Fruit fly (Drosophila melanogaster) whole organism, embryonic: ENCODE results near the gene Cp190.

Experiments used
- Adf1 ChIP-seq: fragments of 200-800 bp; sonication (Bioruptor generic); IDR thresholded peaks from 2 replicates; pipeline ENCODE4 v1.3.6; 2022; ENCODE audit warnings: missing biosample characterization, missing genetic modification characterization
- Asciz ChIP-seq: fragments of 200-800 bp; sonication (Bioruptor generic); optimal IDR thresholded peaks from 2 replicates; lab custom pipeline; 2017; ENCODE audit warnings: missing biosample characterization, mild to moderate bottlenecking, missing genetic modification characterization, missing genetic modification reagents
- Atf6 ChIP-seq: fragments of 200-800 bp; sonication (Bioruptor generic); IDR thresholded peaks from 2 replicates; pipeline ENCODE4 v1.3.6; 2022; ENCODE audit warnings: missing biosample characterization, missing genetic modification characterization
- CG10209 ChIP-seq: fragments of 200-800 bp; sonication (Bioruptor generic); optimal IDR thresholded peaks from 3 replicates; lab custom pipeline; 2017; ENCODE audit warnings: missing biosample characterization, mild to moderate bottlenecking, missing genetic modification characterization, missing genetic modification reagents
- CG16813 ChIP-seq: fragments of 200-800 bp; sonication (Bioruptor generic); IDR thresholded peaks from 3 replicates; pipeline ENCODE4 v1.3.6; 2022; ENCODE audit warnings: missing biosample characterization, missing genetic modification characterization; ENCODE audit not compliant: partially characterized antibody
- CG16815 ChIP-seq: fragments of 200-800 bp; sonication (Bioruptor generic); optimal IDR thresholded peaks from 3 replicates; lab custom pipeline; 2017; ENCODE audit warnings: missing biosample characterization, mild to moderate bottlenecking, missing genetic modification characterization
- CG17328 ChIP-seq: fragments of 200-800 bp; sonication (Bioruptor generic); IDR thresholded peaks from 2 replicates; pipeline ENCODE4 v1.3.6; 2022; ENCODE audit warnings: missing biosample characterization, missing genetic modification characterization
- CG17359 ChIP-seq: fragments of 200-800 bp; sonication (Bioruptor generic); optimal IDR thresholded peaks from 3 replicates; lab custom pipeline; 2018; ENCODE audit warnings: missing biosample characterization, mild to moderate bottlenecking, missing genetic modification characterization, moderate library complexity
- CG18011 ChIP-seq: fragments of 200-800 bp; sonication (Bioruptor generic); optimal IDR thresholded peaks from 2 replicates; lab custom pipeline; 2017; ENCODE audit warnings: missing biosample characterization, missing genetic modification characterization, mild to moderate bottlenecking, moderate library complexity, missing genotype
- CG2889 ChIP-seq: fragments of 200-800 bp; sonication (Bioruptor generic); IDR thresholded peaks from 3 replicates; pipeline ENCODE4 v1.3.6; 2022; ENCODE audit warnings: missing biosample characterization, missing genetic modification characterization
- CG31441 ChIP-seq: fragments of 200-800 bp; sonication (Bioruptor generic); IDR thresholded peaks from 2 replicates; pipeline ENCODE4 v1.3.6; 2022; ENCODE audit warnings: missing biosample characterization, missing genetic modification characterization
- CG3726 ChIP-seq: fragments of 200-800 bp; sonication (Bioruptor generic); IDR thresholded peaks from 3 replicates; pipeline ENCODE4, ENCODE4 v1.3.6; 2022; ENCODE audit warnings: missing biosample characterization, missing genetic modification characterization
- CG3838 ChIP-seq: fragments of 200-800 bp; sonication (Bioruptor generic); optimal IDR thresholded peaks from 3 replicates; lab custom pipeline; 2016; ENCODE audit warnings: missing biosample characterization, missing genetic modification characterization
- CG3847 ChIP-seq: fragments of 200-800 bp; sonication (Bioruptor generic); IDR thresholded peaks from 2 replicates; pipeline ENCODE4 v1.3.6; 2022; ENCODE audit warnings: missing biosample characterization, missing genetic modification characterization
- CG4820 ChIP-seq: fragments of 200-800 bp; sonication (Bioruptor generic); optimal IDR thresholded peaks from 3 replicates; lab custom pipeline; 2016; ENCODE audit warnings: missing biosample characterization, missing genetic modification characterization
- CG5245 ChIP-seq: fragments of 200-800 bp; sonication (Bioruptor generic); optimal IDR thresholded peaks from 3 replicates; lab custom pipeline; 2016; ENCODE audit warnings: missing biosample characterization, missing genetic modification characterization
- CG6254 ChIP-seq: fragments of 200-800 bp; sonication (Bioruptor generic); optimal IDR thresholded peaks from 3 replicates; lab custom pipeline; 2017; ENCODE audit warnings: mild to moderate bottlenecking, missing biosample characterization, missing genetic modification reagents, missing genetic modification characterization
- CG6272 ChIP-seq: fragments of 200-800 bp; sonication (Bioruptor generic); IDR thresholded peaks from 2 replicates; pipeline ENCODE4 v1.3.6; 2022; ENCODE audit warnings: missing biosample characterization, missing genetic modification characterization
- CG7271 ChIP-seq: fragments of 200-800 bp; sonication (Bioruptor generic); optimal IDR thresholded peaks from 2 replicates; lab custom pipeline; 2018; ENCODE audit warnings: missing biosample characterization, mild to moderate bottlenecking, missing genetic modification characterization, moderate library complexity
- CG8089 ChIP-seq: fragments of 200-800 bp; sonication (Bioruptor generic); optimal IDR thresholded peaks from 3 replicates; lab custom pipeline; 2016; ENCODE audit warnings: missing biosample characterization, missing genetic modification characterization
- CG8290 ChIP-seq, 3 experiments: fragments of 200-800 bp; sonication (Bioruptor generic); optimal IDR thresholded peaks; 2 replicates each; lab custom pipeline; 2016 to 2019; ENCODE audit warnings: missing biosample characterization in 3 of 3, missing genetic modification characterization in 3 of 3, mild to moderate bottlenecking in 2 of 3, moderate library complexity in 1 of 3
- CG8944 ChIP-seq: fragments of 200-800 bp; sonication (Bioruptor generic); optimal IDR thresholded peaks from 3 replicates; lab custom pipeline; 2016; ENCODE audit warnings: missing biosample characterization, missing genetic modification characterization
- CG9876 ChIP-seq: fragments of 200-800 bp; sonication (Bioruptor generic); optimal IDR thresholded peaks from 2 replicates; lab custom pipeline; 2016; ENCODE audit warnings: missing biosample characterization, missing genetic modification characterization
- CrebB ChIP-seq: fragments of 200-800 bp; sonication (Bioruptor generic); optimal IDR thresholded peaks from 3 replicates; lab custom pipeline; 2018; ENCODE audit warnings: missing biosample characterization, mild to moderate bottlenecking, missing genetic modification characterization
- Dad ChIP-seq: fragments of 200-800 bp; sonication (Bioruptor generic); optimal IDR thresholded peaks from 3 replicates; lab custom pipeline; 2016; ENCODE audit warnings: missing biosample characterization, missing genetic modification characterization
- Dip2 ChIP-seq: fragments of 200-800 bp; sonication (Bioruptor generic); IDR thresholded peaks from 2 replicates; pipeline ENCODE4 v1.3.6; 2022; ENCODE audit warnings: missing biosample characterization, missing genetic modification characterization
- Dll ChIP-seq: fragments of 200-800 bp; sonication (Bioruptor generic); IDR thresholded peaks from 4 replicates; pipeline ENCODE4 v1.3.6; 2022; ENCODE audit warnings: missing biosample characterization, missing genetic modification characterization; ENCODE audit not compliant: partially characterized antibody
- HHEX ChIP-seq: fragments of 200-800 bp; sonication (Bioruptor generic); optimal IDR thresholded peaks from 3 replicates; lab custom pipeline; 2017; ENCODE audit warnings: missing biosample characterization, mild to moderate bottlenecking, missing genetic modification characterization, missing genetic modification reagents
- Max ChIP-seq: fragments of 200-800 bp; sonication (Bioruptor generic); optimal IDR thresholded peaks from 2 replicates; lab custom pipeline; 2016; ENCODE audit warnings: missing biosample characterization, mild to moderate bottlenecking, missing genetic modification characterization
- Side ChIP-seq: fragments of 200-800 bp; sonication (Bioruptor generic); optimal IDR thresholded peaks from 2 replicates; lab custom pipeline; 2016; ENCODE audit warnings: missing biosample characterization, missing genetic modification characterization
- YL-1 ChIP-seq: fragments of 200-800 bp; sonication (Bioruptor generic); optimal IDR thresholded peaks from 3 replicates; lab custom pipeline; 2017; ENCODE audit warnings: missing biosample characterization, mild to moderate bottlenecking, missing genetic modification characterization
- chif ChIP-seq, 2 experiments: fragments of 200-800 bp; sonication (Bioruptor generic); optimal IDR thresholded peaks; 3 replicates each; lab custom pipeline; 2016; ENCODE audit warnings: missing biosample characterization in 2 of 2, missing genetic modification characterization in 2 of 2
- dysf ChIP-seq: fragments of 200-800 bp; sonication (Bioruptor generic); IDR thresholded peaks from 3 replicates; pipeline ENCODE4 v1.3.6; 2022; ENCODE audit warnings: missing biosample characterization, missing genetic modification characterization
- eyg ChIP-seq: fragments of 200-800 bp; sonication (Bioruptor generic); optimal IDR thresholded peaks from 3 replicates; lab custom pipeline; 2016; ENCODE audit warnings: missing biosample characterization, missing genetic modification characterization
- gt ChIP-seq: fragments of 200-800 bp; sonication (Bioruptor generic); IDR thresholded peaks from 2 replicates; pipeline ENCODE4 v1.3.6; 2022; ENCODE audit warnings: missing biosample characterization, missing genetic modification characterization
- ind ChIP-seq: fragments of 200-800 bp; sonication (Bioruptor generic); optimal IDR thresholded peaks from 3 replicates; lab custom pipeline; 2016; ENCODE audit warnings: missing biosample characterization, missing genetic modification characterization
- jumu ChIP-seq: fragments of 200-800 bp; sonication (Bioruptor generic); optimal IDR thresholded peaks from 3 replicates; lab custom pipeline; 2016; ENCODE audit warnings: missing biosample characterization, missing genetic modification characterization
- kay ChIP-seq: fragments of 200-800 bp; sonication (Bioruptor generic); optimal IDR thresholded peaks from 2 replicates; lab custom pipeline; 2016; ENCODE audit warnings: missing biosample characterization, missing genetic modification characterization
- lola ChIP-seq, 3 experiments: fragments of >200 bp in 2 of 3; fragments of 200-800 bp in 1 of 3; sonication (Bioruptor generic) in 1 of 3; optimal IDR thresholded peaks; 2 replicates each; lab custom pipeline; 2017 to 2019; ENCODE audit warnings: missing biosample characterization in 3 of 3, missing genetic modification characterization in 3 of 3, mild to moderate bottlenecking in 1 of 3, moderate library complexity in 1 of 3
- lov ChIP-seq, 2 experiments: fragments of 200-800 bp in 1 of 2; fragments of >200 bp in 1 of 2; sonication (Bioruptor generic) in 1 of 2; IDR thresholded peaks in 1 of 2; optimal IDR thresholded peaks in 1 of 2; 2 replicates in 1 of 2; 3 replicates in 1 of 2; pipeline versions ENCODE4 v1.3.6 to Lab custom; 2017 to 2022; ENCODE audit warnings: missing biosample characterization in 1 of 2, missing genetic modification characterization in 1 of 2
- nmo ChIP-seq: fragments of 200-800 bp; sonication (Bioruptor generic); optimal IDR thresholded peaks from 2 replicates; lab custom pipeline; 2018; ENCODE audit warnings: missing biosample characterization, mild to moderate bottlenecking, missing genetic modification characterization, moderate library complexity
- pho ChIP-seq: fragments of 200-800 bp; sonication (Bioruptor generic); optimal IDR thresholded peaks from 2 replicates; lab custom pipeline; 2016; ENCODE audit warnings: missing biosample characterization, missing genetic modification characterization
- sd ChIP-seq: fragments of 200-800 bp; sonication (Bioruptor generic); optimal IDR thresholded peaks from 3 replicates; lab custom pipeline; 2018; ENCODE audit warnings: missing biosample characterization, mild to moderate bottlenecking, missing genetic modification characterization, moderate library complexity
- sisA ChIP-seq: fragments of 200-800 bp; sonication (Bioruptor generic); IDR thresholded peaks from 2 replicates; pipeline ENCODE4 v1.3.6; 2022; ENCODE audit warnings: missing biosample characterization, missing genetic modification characterization
- sug ChIP-seq: fragments of 200-800 bp; optimal IDR thresholded peaks from 2 replicates; lab custom pipeline; 2019; ENCODE audit warnings: missing biosample characterization, mild to moderate bottlenecking, missing genetic modification characterization, moderate library complexity
- tap ChIP-seq: fragments of 200-800 bp; optimal IDR thresholded peaks from 3 replicates; lab custom pipeline; 2019; ENCODE audit warnings: missing biosample characterization, mild to moderate bottlenecking, missing genetic modification characterization, moderate library complexity
- tgo ChIP-seq: fragments of 200-800 bp; sonication (Bioruptor generic); IDR thresholded peaks from 3 replicates; pipeline ENCODE4 v1.3.6; 2022; ENCODE audit warnings: missing biosample characterization, missing genetic modification characterization
- wdn ChIP-seq: fragments of 200-800 bp; sonication (Bioruptor generic); IDR thresholded peaks from 2 replicates; pipeline ENCODE4 v1.3.6; 2022; ENCODE audit warnings: missing biosample characterization, missing genetic modification characterization

Cp190 gene

DNA sequence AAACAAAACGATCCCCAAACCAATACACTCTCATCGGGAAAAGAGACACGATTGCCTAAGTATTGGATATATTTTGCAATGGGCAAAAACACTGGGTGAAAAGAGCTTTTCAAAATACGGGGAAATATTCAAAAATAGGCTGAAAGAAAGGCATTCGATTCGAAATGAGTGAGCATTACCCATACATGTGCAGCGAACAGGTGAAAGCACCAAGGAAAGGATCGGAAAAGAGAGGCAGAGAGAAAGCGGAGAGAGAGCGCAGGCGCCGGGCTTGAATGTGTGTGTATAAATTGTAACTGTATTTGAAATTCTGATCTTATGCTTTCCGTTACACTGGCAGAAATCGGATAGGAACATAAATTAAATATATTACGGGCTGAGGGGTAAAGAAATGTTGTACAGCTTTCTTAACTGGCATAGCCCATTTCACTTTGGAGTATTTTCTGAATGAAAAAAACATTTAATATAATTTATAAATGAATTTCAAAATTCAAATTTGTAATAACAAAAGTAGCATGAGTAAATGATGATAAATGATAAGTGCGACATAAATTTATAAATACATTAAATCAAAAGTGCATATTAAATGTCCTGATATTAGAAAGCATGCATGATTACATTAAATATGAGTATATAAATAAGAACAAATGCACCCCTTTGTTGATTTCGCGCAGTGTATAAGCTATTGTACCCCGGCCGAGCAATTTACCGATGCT lies 5.7 kb upstream of the Cp190 start (continued):
- peak; percentile 5 for TF ChIP-seq CG3838 (GFP tag; lab: Kevin White, UChicago)
- TF ChIP-seq CG4820 (GFP tag; lab: Kevin White, UChicago) = peak; percentile 75
- no peak for TF ChIP-seq CG3726 (GFP tag; lab: Robert Waterston, UW)
- TF ChIP-seq CrebB (tag; lab: Kevin White, UChicago) = no peak
- peak; percentile 37; the same call in 1 of the 2 replicates for TF ChIP-seq sisA (GFP tag; lab: Robert Waterston, UW)
- TF ChIP-seq lov (optimal IDR thresholded peaks at IDR 0.05; lab: Kevin White, UChicago) = no peak
- TF ChIP-seq lov (GFP tag; IDR thresholded peaks at IDR 0.05; lab: Robert Waterston, UW) = no peak
- peak; percentile 27 for TF ChIP-seq jumu
- peak; percentile 43 for TF ChIP-seq tap (tag; lab: Kevin White, UChicago)
- no peak for TF ChIP-seq wdn (GFP tag; lab: Robert Waterston, UW)
- TF ChIP-seq lola (GFP tag; optimal IDR thresholded peaks at IDR 0.05; lab: Kevin White, UChicago) = peak in 1 of 3 experiments; percentile 91
- no peak for TF ChIP-seq Dad
- TF ChIP-seq Side (GFP tag; lab: Kevin White, UChicago) = no peak
- peak; percentile 33; the same call in 1 of the 3 replicates for TF ChIP-seq tgo (GFP tag; lab: Robert Waterston, UW)
- TF ChIP-seq YL-1 (GFP tag; lab: Kevin White, UChicago) = peak; percentile 19
- peak; percentile 40; the same call in 1 of the 2 replicates for TF ChIP-seq CG3847
- no peak for TF ChIP-seq CG18011
- no peak for TF ChIP-seq CG2889
- TF ChIP-seq chif (GFP tag; optimal IDR thresholded peaks at IDR 0.05; lab: Kevin White, UChicago) = peak in 1 of 2 experiments; percentile 47
- TF ChIP-seq Max = peak; percentile 60
- TF ChIP-seq pho (GFP tag; lab: Kevin White, UChicago) = no peak
- TF ChIP-seq CG8290 (GFP tag; optimal IDR thresholded peaks at IDR 0.05; lab: Kevin White, UChicago) = peak; percentile 65
- TF ChIP-seq CG8290 (tag; optimal IDR thresholded peaks at IDR 0.05; lab: Kevin White, UChicago) = peak in 1 of 2 experiments; percentile 16
- TF ChIP-seq CG7271 = peak; percentile 16
- TF ChIP-seq Adf1 (GFP tag; lab: Robert Waterston, UW) = no peak
- TF ChIP-seq CG10209 = peak; percentile 80
- no peak; the same call in none of the 3 replicates for TF ChIP-seq dysf (GFP tag; lab: Robert Waterston, UW)
- peak; percentile 90 for TF ChIP-seq nmo (GFP tag; lab: Kevin White, UChicago)
- no peak for TF ChIP-seq CG8089 (GFP tag; lab: Kevin White, UChicago)
- peak; percentile 59 for TF ChIP-seq Asciz (GFP tag; lab: Kevin White, UChicago)
- TF ChIP-seq CG16813 = no peak
- no peak for TF ChIP-seq gt
- no peak for TF ChIP-seq eyg (GFP tag; lab: Kevin White, UChicago)
- TF ChIP-seq CG8944 = no peak
- no peak for TF ChIP-seq Dip2 (GFP tag; lab: Robert Waterston, UW)
- TF ChIP-seq CG17359 (tag; lab: Kevin White, UChicago) = peak; percentile 48
- no peak for TF ChIP-seq sd (tag; lab: Kevin White, UChicago)
- peak; percentile 62 for TF ChIP-seq CG6254 (GFP tag; lab: Kevin White, UChicago)
- TF ChIP-seq CG31441 (GFP tag; lab: Robert Waterston, UW) = peak; percentile 86
- TF ChIP-seq sug (tag; lab: Kevin White, UChicago) = peak; percentile 62
- TF ChIP-seq CG9876 = no peak
- peak; percentile 31; the same call in 1 of the 2 replicates for TF ChIP-seq CG17328
- peak; percentile 67 for TF ChIP-seq HHEX
- TF ChIP-seq CG6272 (GFP tag; lab: Robert Waterston, UW) = no peak
- no peak for TF ChIP-seq Dll (GFP tag; lab: Robert Waterston, UW)
- peak; percentile 73 for TF ChIP-seq CG16815 (GFP tag; lab: Kevin White, UChicago)
- TF ChIP-seq kay (GFP tag; lab: Kevin White, UChicago) = peak; percentile 19
- TF ChIP-seq CG5245 (GFP tag; lab: Kevin White, UChicago) = peak; percentile 24
- TF ChIP-seq ind (GFP tag; lab: Kevin White, UChicago) = peak; percentile 63
- TF ChIP-seq Atf6 = no peak
